Worm (Caenorhabditis elegans) whole organism, mixed stage, embryonic: ENCODE data around the gene C01G12.5.

Experiments
- M03D4.4 ChIP-seq: sonication (generic microtip); optimal IDR thresholded peaks from 2 replicates; lab custom pipeline; 2017; ENCODE audit warnings: mild to moderate bottlenecking, missing genetic modification characterization, missing compliant biosample characterization
- bed-3 ChIP-seq: fragments of 200-800 bp; sonication (Bioruptor generic); optimal IDR thresholded peaks from 3 replicates; lab custom pipeline; 2018; ENCODE audit warnings: mild to moderate bottlenecking, missing genetic modification characterization, moderate library complexity, missing compliant biosample characterization
- blmp-1 ChIP-seq: fragments of 150-350 bp; optimal IDR thresholded peaks from 2 replicates; lab custom pipeline; 2014; ENCODE audit warnings: missing biosample characterization, missing genetic modification characterization
- ceh-39 ChIP-seq: fragments of 150-350 bp; optimal IDR thresholded peaks from 2 replicates; lab custom pipeline; 2014; ENCODE audit warnings: missing biosample characterization, missing genetic modification characterization
- ceh-43 ChIP-seq: fragments of 200-800 bp; sonication (Bioruptor generic); optimal IDR thresholded peaks from 2 replicates; lab custom pipeline; 2018; ENCODE audit warnings: mild to moderate bottlenecking, missing genetic modification characterization, moderate library complexity, missing compliant biosample characterization
- ces-1 ChIP-seq: fragments of 150-350 bp; optimal IDR thresholded peaks from 2 replicates; lab custom pipeline; 2014; ENCODE audit warnings: missing biosample characterization, missing genetic modification reagents, missing genetic modification characterization
- cnd-1 ChIP-seq: fragments of 200-800 bp; sonication (Bioruptor generic); optimal IDR thresholded peaks from 2 replicates; lab custom pipeline; 2018; ENCODE audit warnings: mild to moderate bottlenecking, missing genetic modification characterization, missing compliant biosample characterization
- drap-1 ChIP-seq: fragments of 200-800 bp; sonication (Bioruptor generic); optimal IDR thresholded peaks from 3 replicates; lab custom pipeline; 2018; ENCODE audit warnings: mild to moderate bottlenecking, missing genetic modification characterization, missing compliant biosample characterization
- elt-1 ChIP-seq: sonication (generic microtip); optimal IDR thresholded peaks from 2 replicates; lab custom pipeline; 2017; ENCODE audit warnings: missing genetic modification characterization, mild to moderate bottlenecking, missing compliant biosample characterization, antibody characterized with exemption, moderate library complexity, borderline replicate concordance; ENCODE audit not compliant: insufficient read depth
- elt-3 ChIP-seq: fragments of 150-350 bp; optimal IDR thresholded peaks from 2 replicates; lab custom pipeline; 2014; ENCODE audit warnings: missing biosample characterization, missing genetic modification characterization
- flh-1 ChIP-seq: fragments of 200-800 bp; sonication (Bioruptor generic); optimal IDR thresholded peaks from 2 replicates; lab custom pipeline; 2018; ENCODE audit warnings: mild to moderate bottlenecking, missing genetic modification characterization, moderate library complexity, missing compliant biosample characterization
- ham-2 ChIP-seq: fragments of 200-800 bp; sonication (Bioruptor generic); optimal IDR thresholded peaks from 2 replicates; lab custom pipeline; 2018; ENCODE audit warnings: mild to moderate bottlenecking, missing genetic modification characterization, missing compliant biosample characterization
- lin-13 ChIP-seq: fragments of 150-350 bp; optimal IDR thresholded peaks from 2 replicates; lab custom pipeline; 2014; ENCODE audit warnings: missing biosample characterization, missing genetic modification characterization
- lin-32 ChIP-seq: fragments of 200-800 bp; sonication (Bioruptor generic); optimal IDR thresholded peaks from 2 replicates; lab custom pipeline; 2018; ENCODE audit warnings: mild to moderate bottlenecking, missing genetic modification characterization, missing compliant biosample characterization
- lsy-2 ChIP-seq: fragments of 150-350 bp; optimal IDR thresholded peaks from 2 replicates; lab custom pipeline; 2014; ENCODE audit warnings: missing biosample characterization, missing genetic modification characterization
- mab-5 ChIP-seq: fragments of 150-350 bp; optimal IDR thresholded peaks from 2 replicates; lab custom pipeline; 2014; ENCODE audit warnings: missing biosample characterization, missing genetic modification characterization
- mep-1 ChIP-seq: fragments of 150-350 bp; optimal IDR thresholded peaks from 2 replicates; lab custom pipeline; 2017; ENCODE audit warnings: missing biosample characterization, missing genetic modification reagents, missing genetic modification characterization, inconsistent platforms
- nhr-12 ChIP-seq: fragments of 150-350 bp; optimal IDR thresholded peaks from 2 replicates; lab custom pipeline; 2014; ENCODE audit warnings: missing biosample characterization, missing genetic modification characterization
- nhr-2 ChIP-seq: fragments of 150-350 bp; optimal IDR thresholded peaks from 2 replicates; lab custom pipeline; 2014; ENCODE audit warnings: missing biosample characterization, missing genetic modification characterization
- nhr-237 ChIP-seq: fragments of 150-350 bp; optimal IDR thresholded peaks from 2 replicates; lab custom pipeline; 2014; ENCODE audit warnings: missing biosample characterization, missing genetic modification characterization
- nhr-28 ChIP-seq: fragments of 150-350 bp; optimal IDR thresholded peaks from 2 replicates; lab custom pipeline; 2014; ENCODE audit warnings: missing biosample characterization, missing genetic modification characterization
- nhr-76 ChIP-seq: sonication (generic microtip); optimal IDR thresholded peaks from 2 replicates; lab custom pipeline; 2017; ENCODE audit warnings: missing biosample characterization, missing genetic modification characterization
- pha-4 ChIP-seq: fragments of 150-350 bp; optimal IDR thresholded peaks from 2 replicates; lab custom pipeline; 2018; ENCODE audit warnings: missing biosample characterization, missing genetic modification reagents, missing genetic modification characterization
- sem-2 ChIP-seq: fragments of 200-800 bp; sonication (Bioruptor generic); optimal IDR thresholded peaks from 2 replicates; lab custom pipeline; 2018; ENCODE audit warnings: mild to moderate bottlenecking, missing genetic modification characterization, missing compliant biosample characterization
- snpc-4 ChIP-seq: fragments of 150-350 bp; optimal IDR thresholded peaks from 2 replicates; lab custom pipeline; 2014; ENCODE audit warnings: missing biosample characterization, missing genetic modification characterization
- sptf-1 ChIP-seq: sonication (generic microtip); optimal IDR thresholded peaks from 2 replicates; lab custom pipeline; 2017; ENCODE audit warnings: mild to moderate bottlenecking, missing genetic modification characterization, moderate library complexity, missing compliant biosample characterization
- unc-120 ChIP-seq: sonication (generic microtip); optimal IDR thresholded peaks from 2 replicates; lab custom pipeline; 2017; ENCODE audit warnings: missing genetic modification characterization, missing compliant biosample characterization; ENCODE audit not compliant: poor library complexity, severe bottlenecking
- unc-39 ChIP-seq: fragments of 150-350 bp; optimal IDR thresholded peaks from 2 replicates; lab custom pipeline; 2014; ENCODE audit warnings: missing biosample characterization, missing genetic modification characterization
- unc-62 ChIP-seq: fragments of 150-350 bp; optimal IDR thresholded peaks from 2 replicates; lab custom pipeline; 2014; ENCODE audit warnings: missing biosample characterization, missing genetic modification reagents, missing genetic modification characterization
- zip-8 ChIP-seq: fragments of 150-350 bp; optimal IDR thresholded peaks from 2 replicates; lab custom pipeline; 2014; ENCODE audit warnings: missing biosample characterization, missing genetic modification characterization

Gene C01G12.5

ce11 chrII:14627330-14627729, 40.0 kb upstream of the C01G12.5 start, which contains the start of gene tag-297:
Gene tag-297 (plus strand): TSS chrII:14627630.
- TF ChIP-seq zip-8 (tag; lab: Kevin White, UChicago) (no peak), elt-1 (tag; lab: Kevin White, UChicago) (no peak), unc-62 (GFP tag; lab: Kevin White, UChicago) (no peak), mab-5 (tag; lab: Kevin White, UChicago) (no peak), nhr-12 (tag; lab: Kevin White, UChicago) (no peak), M03D4.4 (tag; lab: Kevin White, UChicago) (no peak), snpc-4 (tag; lab: Kevin White, UChicago) (no peak), bed-3 (GFP tag; lab: Kevin White, UChicago) (no peak), unc-39 (no peak), ces-1 (GFP tag; lab: Kevin White, UChicago) (no peak), lin-32 (GFP tag; lab: Kevin White, UChicago) (no peak), unc-120 (tag; lab: Kevin White, UChicago) (no peak), ham-2 (GFP tag; lab: Kevin White, UChicago) (no peak), nhr-76 (no peak), cnd-1 (tag; lab: Kevin White, UChicago) (no peak), nhr-28 (tag; lab: Kevin White, UChicago) (no peak), nhr-237 (tag; lab: Kevin White, UChicago) (no peak)

ce11 chrII:14626883-14627282, 39.6 kb upstream of the C01G12.5 start:
- TF ChIP-seq blmp-1 (tag; lab: Kevin White, UChicago) (peak; percentile 7), elt-3 (tag; lab: Kevin White, UChicago) (no peak)

ce11 chrII:14622758-14623157, 35.5 kb upstream of the C01G12.5 start, which contains the start of gene mltn-10:
Gene mltn-10 (plus strand): TSS chrII:14623058.
- TF ChIP-seq ceh-39 (no peak), sptf-1 (no peak), flh-1 (GFP tag; lab: Kevin White, UChicago) (no peak), lin-13 (tag; lab: Kevin White, UChicago) (no peak), mep-1 (tag; lab: Kevin White, UChicago) (no peak), elt-3 (tag; lab: Kevin White, UChicago) (no peak), ham-2 (GFP tag; lab: Kevin White, UChicago) (no peak), mab-5 (tag; lab: Kevin White, UChicago) (no peak), drap-1 (GFP tag; lab: Kevin White, UChicago) (no peak), lin-32 (GFP tag; lab: Kevin White, UChicago) (no peak), blmp-1 (tag; lab: Kevin White, UChicago) (no peak), ceh-43 (GFP tag; lab: Kevin White, UChicago) (no peak)

- TF ChIP-seq lsy-2 (tag; lab: Kevin White, UChicago) (no peak), pha-4 (tag; lab: Kevin White, UChicago) (no peak), M03D4.4 (tag; lab: Kevin White, UChicago) (no peak), sem-2 (no peak), nhr-12 (tag; lab: Kevin White, UChicago) (no peak), ceh-39 (no peak), nhr-76 (no peak), unc-39 (no peak), blmp-1 (tag; lab: Kevin White, UChicago) (no peak), lin-32 (GFP tag; lab: Kevin White, UChicago) (no peak), zip-8 (tag; lab: Kevin White, UChicago) (no peak), mep-1 (tag; lab: Kevin White, UChicago) (no peak), elt-1 (tag; lab: Kevin White, UChicago) (no peak), nhr-237 (tag; lab: Kevin White, UChicago) (no peak), lin-13 (tag; lab: Kevin White, UChicago) (no peak), nhr-28 (tag; lab: Kevin White, UChicago) (no peak), snpc-4 (tag; lab: Kevin White, UChicago) (no peak), bed-3 (GFP tag; lab: Kevin White, UChicago) (no peak), nhr-2 (tag; lab: Kevin White, UChicago) (no peak), sptf-1 (no peak)
- TF ChIP-seq, all 35 proteins: peak for 0
These were observed 33.4 kb upstream of the C01G12.5 start for ce11 chrII:14620730-14621129.

ce11 chrII:14619806-14620205, 32.5 kb upstream of the C01G12.5 start:
- TF ChIP-seq nhr-76 (no peak), M03D4.4 (tag; lab: Kevin White, UChicago) (no peak), drap-1 (GFP tag; lab: Kevin White, UChicago) (no peak), ces-1 (GFP tag; lab: Kevin White, UChicago) (no peak), lsy-2 (tag; lab: Kevin White, UChicago) (no peak)
